Worm (Caenorhabditis elegans) whole organism, late embryonic: ENCODE results near the gene F54D10.8.

Source experiments
- F13H6.1 ChIP-seq: sonication (generic microtip); optimal IDR thresholded peaks from 2 replicates; lab custom pipeline; 2016; ENCODE audit warnings: missing genetic modification characterization, missing compliant biosample characterization
- K02D7.2 ChIP-seq: sonication (generic microtip); optimal IDR thresholded peaks from 2 replicates; lab custom pipeline; 2017; ENCODE audit warnings: mild to moderate bottlenecking, missing genetic modification characterization, missing compliant biosample characterization
- ama-1 ChIP-seq: fragments of 150-350 bp; optimal IDR thresholded peaks from 2 replicates; lab custom pipeline; 2014
- lin-11 ChIP-seq: fragments of 200-800 bp; sonication (Bioruptor generic); optimal IDR thresholded peaks from 2 replicates; lab custom pipeline; 2018; ENCODE audit warnings: mild to moderate bottlenecking, missing genetic modification characterization, missing compliant biosample characterization
- nhr-11 ChIP-seq: fragments of 150-350 bp; optimal IDR thresholded peaks from 2 replicates; lab custom pipeline; 2014; ENCODE audit warnings: missing biosample characterization, missing genetic modification characterization
- pag-3 ChIP-seq: sonication (generic microtip); optimal IDR thresholded peaks from 2 replicates; lab custom pipeline; 2016; ENCODE audit warnings: missing compliant biosample characterization, missing genetic modification characterization, borderline replicate concordance
- ttx-3 ChIP-seq: sonication (generic microtip); optimal IDR thresholded peaks from 2 replicates; lab custom pipeline; 2016; ENCODE audit warnings: missing genetic modification reagents, missing genetic modification characterization, missing compliant biosample characterization

- TF ChIP-seq K02D7.2 (tag; lab: Kevin White, UChicago) (no peak), lin-11 (tag; lab: Kevin White, UChicago) (no peak), nhr-11 (tag; lab: Kevin White, UChicago) (no peak), pag-3 (tag; lab: Kevin White, UChicago) (no peak), F13H6.1 (no peak), ttx-3 (tag; lab: Kevin White, UChicago) (no peak), ama-1 (no peak)
Measured at ce11 chrII:3835915-3836314, 8.2 kb upstream of the F54D10.8 start, which contains the start of gene oac-4.
